Fruit fly (Drosophila melanogaster) whole organism, embryonic: ENCODE data around the gene CG31792.
A peak's percentile ranks its signal among the peaks of the same experiment; 100 is the strongest.

Experiments used
- ATbp ChIP-seq: fragments of 200-800 bp; sonication (Bioruptor generic); optimal IDR thresholded peaks from 2 replicates; lab custom pipeline; 2017; ENCODE audit warnings: missing biosample characterization, mild to moderate bottlenecking, missing genetic modification characterization, missing genetic modification reagents
- Atf-2 ChIP-seq: fragments of 200-800 bp; sonication (Bioruptor generic); optimal IDR thresholded peaks from 2 replicates; lab custom pipeline; 2016; ENCODE audit warnings: missing biosample characterization, missing genetic modification characterization
- CG10431 ChIP-seq: fragments of 200-800 bp; sonication (Bioruptor generic); optimal IDR thresholded peaks from 3 replicates; lab custom pipeline; 2018; ENCODE audit warnings: missing biosample characterization, mild to moderate bottlenecking, missing genetic modification characterization
- CG10654 ChIP-seq: fragments of 200-800 bp; sonication (Bioruptor generic); optimal IDR thresholded peaks from 2 replicates; lab custom pipeline; 2016; ENCODE audit warnings: missing biosample characterization, missing genetic modification characterization
- CG11085 ChIP-seq: fragments of 200-800 bp; sonication (Bioruptor generic); IDR thresholded peaks from 2 replicates; pipeline ENCODE4 v1.3.6; 2022; ENCODE audit warnings: missing biosample characterization, missing genetic modification characterization
- CG12071 ChIP-seq: fragments of 200-800 bp; sonication (Bioruptor generic); optimal IDR thresholded peaks from 3 replicates; lab custom pipeline; 2018; ENCODE audit warnings: missing biosample characterization, mild to moderate bottlenecking, missing genetic modification characterization
- CG12104 ChIP-seq: fragments of 200-800 bp; sonication (Bioruptor generic); optimal IDR thresholded peaks from 3 replicates; lab custom pipeline; 2016; ENCODE audit warnings: missing biosample characterization, missing genetic modification characterization
- CG14050 ChIP-seq: fragments of 200-800 bp; sonication (Bioruptor generic); IDR thresholded peaks from 3 replicates; pipeline ENCODE4 v1.3.6; 2022; ENCODE audit warnings: missing biosample characterization, missing genetic modification characterization
- CG15011 ChIP-seq: fragments of 200-800 bp; sonication (Bioruptor generic); optimal IDR thresholded peaks from 3 replicates; lab custom pipeline; 2018; ENCODE audit warnings: missing biosample characterization, mild to moderate bottlenecking, missing genetic modification characterization
- CG15073 ChIP-seq: fragments of 200-800 bp; sonication (Bioruptor generic); optimal IDR thresholded peaks from 2 replicates; lab custom pipeline; 2016; ENCODE audit warnings: missing biosample characterization, missing genetic modification characterization
- CG1529 ChIP-seq: fragments of 200-800 bp; sonication (Bioruptor generic); optimal IDR thresholded peaks from 3 replicates; lab custom pipeline; 2018; ENCODE audit warnings: missing biosample characterization, missing genetic modification characterization
- CG16863 ChIP-seq: fragments of 200-800 bp; sonication (Bioruptor generic); optimal IDR thresholded peaks from 3 replicates; lab custom pipeline; 2016; ENCODE audit warnings: missing biosample characterization, missing genetic modification characterization
- CG17186 ChIP-seq: fragments of 200-800 bp; sonication (Bioruptor generic); optimal IDR thresholded peaks from 3 replicates; lab custom pipeline; 2017; ENCODE audit warnings: missing biosample characterization, missing genetic modification reagents, missing genetic modification characterization
- CG17912 ChIP-seq: fragments of 200-800 bp; sonication (Bioruptor generic); optimal IDR thresholded peaks from 2 replicates; lab custom pipeline; 2018; ENCODE audit warnings: missing biosample characterization, mild to moderate bottlenecking, missing genetic modification characterization
- CG2875 ChIP-seq: fragments of 200-800 bp; sonication (Bioruptor generic); optimal IDR thresholded peaks from 2 replicates; lab custom pipeline; 2017; ENCODE audit warnings: missing biosample characterization, mild to moderate bottlenecking, missing genetic modification characterization, missing genetic modification reagents
- CG30431 ChIP-seq: fragments of 200-800 bp; sonication (Bioruptor generic); optimal IDR thresholded peaks from 2 replicates; lab custom pipeline; 2017; ENCODE audit warnings: missing biosample characterization, missing genetic modification characterization
- CG33213 ChIP-seq: fragments of 200-800 bp; sonication (Bioruptor generic); optimal IDR thresholded peaks from 3 replicates; lab custom pipeline; 2016; ENCODE audit warnings: missing biosample characterization, missing genetic modification characterization
- CG4328 ChIP-seq: fragments of 200-800 bp; sonication (Bioruptor generic); optimal IDR thresholded peaks from 3 replicates; lab custom pipeline; 2017; ENCODE audit warnings: missing biosample characterization, missing genetic modification reagents, missing genetic modification characterization
- CG6175 ChIP-seq: fragments of 200-800 bp; sonication (Bioruptor generic); IDR thresholded peaks from 3 replicates; pipeline ENCODE4 v1.3.6; 2022; ENCODE audit warnings: missing biosample characterization, missing genetic modification characterization
- CG6254 ChIP-seq: fragments of 200-800 bp; sonication (Bioruptor generic); optimal IDR thresholded peaks from 3 replicates; lab custom pipeline; 2017; ENCODE audit warnings: mild to moderate bottlenecking, missing biosample characterization, missing genetic modification reagents, missing genetic modification characterization
- CG6654 ChIP-seq: fragments of 200-800 bp; sonication (Bioruptor generic); optimal IDR thresholded peaks from 2 replicates; lab custom pipeline; 2017; ENCODE audit warnings: missing biosample characterization, mild to moderate bottlenecking, missing genetic modification characterization
- CG6765 ChIP-seq: fragments of 200-800 bp; sonication (Bioruptor generic); optimal IDR thresholded peaks from 3 replicates; lab custom pipeline; 2017; ENCODE audit warnings: missing biosample characterization, mild to moderate bottlenecking, missing genetic modification characterization
- CG9932 ChIP-seq: fragments of 200-800 bp; sonication (Bioruptor generic); IDR thresholded peaks from 2 replicates; pipeline ENCODE4 v1.3.6; 2022; ENCODE audit warnings: missing biosample characterization, missing genetic modification characterization
- CHES-1-like ChIP-seq: fragments of 200-800 bp; sonication (Bioruptor generic); optimal IDR thresholded peaks from 2 replicates; lab custom pipeline; 2016; ENCODE audit warnings: missing biosample characterization, missing genetic modification characterization
- Chrac-16 ChIP-seq: fragments of 200-800 bp; sonication (Bioruptor generic); optimal IDR thresholded peaks from 3 replicates; lab custom pipeline; 2016; ENCODE audit warnings: missing biosample characterization, missing genetic modification characterization
- Drgx ChIP-seq: fragments of 200-800 bp; sonication (Bioruptor generic); IDR thresholded peaks from 2 replicates; pipeline ENCODE4 v1.3.6; 2022; ENCODE audit warnings: missing biosample characterization, missing genetic modification characterization
- Ets65A ChIP-seq: fragments of 200-800 bp; sonication (Bioruptor generic); peaks from one replicate; lab custom pipeline; 2016; ENCODE audit warnings: missing biosample characterization, missing genetic modification characterization
- Gsc ChIP-seq: fragments of 200-800 bp; sonication (Bioruptor generic); IDR thresholded peaks from 2 replicates; pipeline ENCODE4 v1.3.6; 2022; ENCODE audit warnings: missing biosample characterization, missing genetic modification characterization
- H2.0 ChIP-seq: fragments of 200-800 bp; sonication (Bioruptor generic); IDR thresholded peaks from 2 replicates; pipeline ENCODE4 v1.3.6; 2022; ENCODE audit warnings: missing biosample characterization, missing genetic modification characterization
- Lpt ChIP-seq: fragments of >200 bp; optimal IDR thresholded peaks from 2 replicates; lab custom pipeline; 2018; ENCODE audit warnings: missing biosample characterization, missing genetic modification characterization
- MTF-1 ChIP-seq: fragments of 200-800 bp; sonication (Bioruptor generic); optimal IDR thresholded peaks from 2 replicates; lab custom pipeline; 2018; ENCODE audit warnings: missing biosample characterization, mild to moderate bottlenecking, missing genetic modification characterization, borderline replicate concordance
- Mes4 ChIP-seq: fragments of 200-800 bp; sonication (Bioruptor generic); optimal IDR thresholded peaks from 2 replicates; lab custom pipeline; 2016; ENCODE audit warnings: missing biosample characterization, missing genetic modification characterization
- Mrtf ChIP-seq: fragments of 200-800 bp; sonication (Bioruptor generic); IDR thresholded peaks from 3 replicates; pipeline ENCODE4 v1.3.6; 2022; ENCODE audit warnings: missing biosample characterization, missing genetic modification characterization
- TFAM ChIP-seq: fragments of 200-800 bp; sonication (Bioruptor generic); optimal IDR thresholded peaks from 2 replicates; lab custom pipeline; 2017; ENCODE audit warnings: missing biosample characterization, missing genetic modification characterization, inconsistent platforms
- amos ChIP-seq: fragments of 200-800 bp; sonication (Bioruptor generic); IDR thresholded peaks from 2 replicates; pipeline ENCODE4 v1.3.6; 2022; ENCODE audit warnings: missing biosample characterization, missing genetic modification characterization; ENCODE audit not compliant: partially characterized antibody
- az2 ChIP-seq: fragments of 200-800 bp; sonication (Bioruptor generic); optimal IDR thresholded peaks from 3 replicates; lab custom pipeline; 2016; ENCODE audit warnings: missing biosample characterization, missing genetic modification characterization
- bowl ChIP-seq: fragments of 200-800 bp; sonication (Bioruptor generic); IDR thresholded peaks from 2 replicates; pipeline ENCODE4 v1.3.6; 2022; ENCODE audit warnings: missing biosample characterization, missing genetic modification characterization
- br ChIP-seq: fragments of >200 bp; optimal IDR thresholded peaks from 2 replicates; lab custom pipeline; 2017
- bsh ChIP-seq, 2 experiments: fragments of 200-800 bp; sonication (Bioruptor generic); optimal IDR thresholded peaks; 2 replicates each; lab custom pipeline; 2017 to 2018; ENCODE audit warnings: mild to moderate bottlenecking in 2 of 2, missing biosample characterization in 2 of 2, missing genetic modification characterization in 2 of 2, moderate library complexity in 1 of 2
- crc ChIP-seq: fragments of 200-800 bp; sonication (Bioruptor generic); optimal IDR thresholded peaks from 2 replicates; lab custom pipeline; 2016; ENCODE audit warnings: missing biosample characterization, missing genetic modification characterization
- da ChIP-seq: fragments of 200-800 bp; sonication (Bioruptor generic); optimal IDR thresholded peaks from 2 replicates; lab custom pipeline; 2016; ENCODE audit warnings: missing biosample characterization, missing genetic modification characterization
- gro ChIP-seq: fragments of 200-800 bp; sonication (Bioruptor generic); optimal IDR thresholded peaks from 2 replicates; lab custom pipeline; 2016; ENCODE audit warnings: missing biosample characterization, missing genetic modification characterization
- jigr1 ChIP-seq: fragments of 200-800 bp; sonication (Bioruptor generic); IDR thresholded peaks from 3 replicates; pipeline ENCODE4 v1.3.6; 2022; ENCODE audit warnings: missing biosample characterization, missing genetic modification characterization
- pan ChIP-seq, 4 experiments: fragments of >200 bp in 3 of 4; fragments of 200-800 bp in 1 of 4; sonication (Bioruptor generic) in 1 of 4; optimal IDR thresholded peaks in 3 of 4; IDR thresholded peaks in 1 of 4; 2 replicates each; pipeline versions ENCODE4 v1.3.6 to Lab custom; 2017 to 2022; ENCODE audit warnings: missing biosample characterization in 2 of 4, missing genetic modification characterization in 2 of 4, mixed read lengths in 1 of 4
- pita ChIP-seq: fragments of 200-800 bp; sonication (Bioruptor generic); optimal IDR thresholded peaks from 2 replicates; lab custom pipeline; 2017; ENCODE audit warnings: missing biosample characterization, mild to moderate bottlenecking, missing genetic modification characterization
- scrt ChIP-seq: fragments of 200-800 bp; sonication (Bioruptor generic); optimal IDR thresholded peaks from 2 replicates; lab custom pipeline; 2018; ENCODE audit warnings: missing biosample characterization, mild to moderate bottlenecking, missing genetic modification characterization, moderate library complexity
- sna ChIP-seq: fragments of 200-800 bp; sonication (Bioruptor generic); IDR thresholded peaks from 2 replicates; pipeline ENCODE4 v1.3.6; 2022; ENCODE audit warnings: missing biosample characterization, missing genetic modification characterization; ENCODE audit not compliant: partially characterized antibody
- sug ChIP-seq: fragments of 200-800 bp; optimal IDR thresholded peaks from 2 replicates; lab custom pipeline; 2019; ENCODE audit warnings: missing biosample characterization, mild to moderate bottlenecking, missing genetic modification characterization, moderate library complexity
- twi ChIP-seq: fragments of 200-800 bp; optimal IDR thresholded peaks from 2 replicates; lab custom pipeline; 2019; ENCODE audit warnings: missing biosample characterization, mild to moderate bottlenecking, missing genetic modification characterization, moderate library complexity
- usp ChIP-seq: fragments of >200 bp; optimal IDR thresholded peaks from 2 replicates; lab custom pipeline; 2017; ENCODE audit warnings: missing biosample characterization, missing genetic modification characterization

The CG31792 gene

dm6 chr2L:19051534-19052100, 54.4 kb downstream of the CG31792 start, which contains the start of gene Rpn3 (continued):
- peak; percentile 88 for TF ChIP-seq CHES-1-like (GFP tag; lab: Kevin White, UChicago)
- TF ChIP-seq CG1529 (GFP tag; lab: Kevin White, UChicago) = peak; percentile 37
- peak; percentile 62 for TF ChIP-seq CG2875
- peak; percentile 56; the same call in 1 of the 3 replicates for TF ChIP-seq CG6175
- TF ChIP-seq pita = no peak
- peak; percentile 69; the same call in 1 of the 2 replicates for TF ChIP-seq CG11085 (GFP tag; lab: Robert Waterston, UW)
- peak; percentile 14 for TF ChIP-seq da (GFP tag; lab: Kevin White, UChicago)
- peak; percentile 79 for TF ChIP-seq Atf-2
- no peak for TF ChIP-seq CG12071 (GFP tag; lab: Kevin White, UChicago)
- peak; percentile 91 for TF ChIP-seq az2 (GFP tag; lab: Kevin White, UChicago)
- TF ChIP-seq TFAM (GFP tag; lab: Kevin White, UChicago) = peak; percentile 32
- TF ChIP-seq CG15011 = no peak
- no peak for TF ChIP-seq CG17912 (GFP tag; lab: Kevin White, UChicago)
- peak; percentile 12 for TF ChIP-seq CG10431
- TF ChIP-seq sna = peak; percentile 68; the same call in 1 of the 2 replicates
- peak; percentile 63 for TF ChIP-seq scrt
- TF ChIP-seq CG30431 = peak; percentile 44
- TF ChIP-seq Lpt (GFP tag; lab: Kevin White, UChicago) = no peak
- peak; percentile 36 for TF ChIP-seq CG4328 (GFP tag; lab: Kevin White, UChicago)
- no peak for TF ChIP-seq bowl (GFP tag; lab: Robert Waterston, UW)
- peak; percentile 73 for TF ChIP-seq Drgx
- peak; percentile 78 for TF ChIP-seq Mes4
- peak; percentile 50 for TF ChIP-seq twi (tag; lab: Kevin White, UChicago)
- peak; percentile 42 to 90 for TF ChIP-seq bsh (GFP tag; optimal IDR thresholded peaks at IDR 0.05; lab: Kevin White, UChicago)
- peak; percentile 87 for TF ChIP-seq H2.0 (GFP tag; lab: Robert Waterston, UW)
- TF ChIP-seq CG6254 (GFP tag; lab: Kevin White, UChicago) = no peak
- peak; percentile 66 for TF ChIP-seq sug
- TF ChIP-seq MTF-1 (GFP tag; lab: Kevin White, UChicago) = no peak
- peak; percentile 79 for TF ChIP-seq CG16863 (GFP tag; lab: Kevin White, UChicago)
- peak; percentile 38; the same call in 1 of the 2 replicates for TF ChIP-seq amos
- TF ChIP-seq ATbp (GFP tag; lab: Kevin White, UChicago) = no peak
- TF ChIP-seq CG33213 = peak; percentile 61
- TF ChIP-seq CG17186 = peak; percentile 18
- peak; percentile 51; the same call in 1 of the 3 replicates for TF ChIP-seq jigr1
- TF ChIP-seq CG6654 (GFP tag; lab: Kevin White, UChicago) = no peak
- peak; percentile 48 for TF ChIP-seq CG6765 (GFP tag; lab: Kevin White, UChicago)
- peak; percentile 93 for TF ChIP-seq Ets65A (GFP tag; lab: Kevin White, UChicago)
- peak; percentile 47 for TF ChIP-seq gro
- TF ChIP-seq Mrtf (GFP tag; lab: Robert Waterston, UW) = peak; percentile 20; the same call in 1 of the 3 replicates
- peak; percentile 88 for TF ChIP-seq Chrac-16 (GFP tag; lab: Kevin White, UChicago)
- TF ChIP-seq CG12104 (GFP tag; lab: Kevin White, UChicago) = peak; percentile 70
- TF ChIP-seq Gsc (GFP tag; lab: Robert Waterston, UW) = peak; percentile 19; the same call in 1 of the 2 replicates
- TF ChIP-seq CG15073 (GFP tag; lab: Kevin White, UChicago) = peak; percentile 46
- TF ChIP-seq CG10654 (GFP tag; lab: Kevin White, UChicago) = peak; percentile 83
- TF ChIP-seq usp (GFP tag; lab: Kevin White, UChicago) = no peak
- TF ChIP-seq crc (GFP tag; lab: Kevin White, UChicago) = peak; percentile 47
- no peak for TF ChIP-seq pan (optimal IDR thresholded peaks at IDR 0.05; lab: Kevin White, UChicago)
- TF ChIP-seq pan (GFP tag; optimal IDR thresholded peaks at IDR 0.05 in 1 of 2, IDR thresholded peaks at IDR 0.05 in 1 of 2) = peak in 1 of 2 experiments; percentile 92
- no peak for TF ChIP-seq br (lab: Kevin White, UChicago)
- peak; percentile 88 for TF ChIP-seq CG9932 (GFP tag; lab: Robert Waterston, UW)
- TF ChIP-seq CG14050 = peak; percentile 77
